Worm (Caenorhabditis elegans): ENCODE measurements around the gene daf-4.
A peak's percentile ranks its signal among the peaks of the same experiment; 100 is the strongest.

Gene daf-4

DNA sequence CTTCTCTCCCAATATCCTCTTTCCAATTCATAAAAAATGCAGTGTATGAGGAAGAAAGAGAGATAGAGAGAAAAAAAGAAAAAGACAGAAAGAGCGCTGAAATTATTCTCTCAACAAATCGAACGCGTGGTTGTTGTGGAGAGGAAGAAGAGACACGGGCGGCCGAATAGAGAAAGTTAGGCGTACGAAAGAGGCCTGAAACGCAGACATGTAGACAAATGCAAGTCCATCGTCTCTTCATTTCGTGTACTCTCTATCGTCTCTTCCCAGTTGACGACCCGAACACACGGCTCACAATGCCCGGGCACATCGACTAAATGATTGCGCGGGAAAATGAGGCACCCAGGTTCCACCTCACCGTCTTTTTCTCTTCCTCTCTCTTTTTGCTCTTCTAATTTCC lies 3.7 kb upstream of the daf-4 start (continued):
- TF ChIP-seq nhr-76 (tag; optimal IDR thresholded peaks at IDR 0.05) (no peak), zfp-2 (tag; optimal IDR thresholded peaks at IDR 0.05) (no peak), dmd-8 (GFP tag; IDR thresholded peaks at IDR 0.05) (no peak), unc-62 (GFP tag; optimal IDR thresholded peaks at IDR 0.05 in 1 of 2) (peak in 1 of 2 experiments; percentile 39), unc-62 (tag; optimal IDR thresholded peaks at IDR 0.05) (no peak), nhr-77 (tag; optimal IDR thresholded peaks at IDR 0.05) (peak; percentile 65), dve-1 (tag; optimal IDR thresholded peaks at IDR 0.05; ENCODE audit: insufficient read depth) (peak; percentile 47), F49E8.2 (tag; optimal IDR thresholded peaks at IDR 0.05; ENCODE audit: borderline replicate concordance) (no peak), nhr-102 (tag; optimal IDR thresholded peaks at IDR 0.05) (peak; percentile 18), snpc-1.2 (GFP tag; IDR thresholded peaks at IDR 0.05) (no peak), fkh-10 (GFP tag; optimal IDR thresholded peaks at IDR 0.05) (peak; percentile 69), ceh-62 (tag; optimal IDR thresholded peaks at IDR 0.05) (no peak), cey-2 (tag; optimal IDR thresholded peaks at IDR 0.05; ENCODE audit: borderline replicate concordance, insufficient read depth) (no peak)

ce11 chrIII:5622232-5623009 lies 2.5 kb upstream of the daf-4 start:
- TF ChIP-seq T20F7.1 (GFP tag; optimal IDR thresholded peaks at IDR 0.05) (no peak), ceh-28 (tag; optimal IDR thresholded peaks at IDR 0.05) (no peak), daf-16 (GFP tag; optimal IDR thresholded peaks at IDR 0.05) (no peak), daf-16 (tag; optimal IDR thresholded peaks at IDR 0.05) (peak; percentile 27), nhr-77 (tag; optimal IDR thresholded peaks at IDR 0.05) (no peak), nhr-28 (tag; optimal IDR thresholded peaks at IDR 0.05) (peak; percentile 66), aha-1 (tag) (peak; percentile 85), mdt-29 (GFP tag; IDR thresholded peaks at IDR 0.05) (no peak), unc-62 (GFP tag; optimal IDR thresholded peaks at IDR 0.05 in 1 of 2) (peak in 1 of 2 experiments; percentile 78), unc-62 (tag; optimal IDR thresholded peaks at IDR 0.05) (no peak)

DNA sequence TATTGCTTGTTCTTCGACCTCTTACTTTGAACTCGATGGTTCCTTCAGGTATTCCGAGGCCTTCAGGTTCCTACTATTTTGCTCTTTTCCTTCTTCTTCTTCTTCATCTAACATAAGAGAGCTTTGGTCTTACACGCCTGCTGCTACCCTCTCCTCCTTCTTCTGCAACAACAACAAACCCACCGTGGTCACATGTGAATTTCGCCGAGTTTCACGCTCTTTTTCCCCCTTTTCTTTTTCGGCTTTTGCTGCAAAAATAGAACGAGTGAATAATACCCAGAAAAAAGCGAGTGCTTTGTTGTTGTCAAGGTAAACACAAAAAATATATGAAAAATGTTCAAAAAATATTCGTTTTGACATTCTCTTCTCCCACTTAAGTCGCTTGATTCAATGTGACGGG lies 1.5 kb upstream of the daf-4 start:
- TF ChIP-seq egl-43 (GFP tag; IDR thresholded peaks at IDR 0.05) = no peak
- TF ChIP-seq hlh-11 (tag; optimal IDR thresholded peaks at IDR 0.05) = peak; percentile 28
- peak; percentile 74 for TF ChIP-seq hlh-30 (tag; optimal IDR thresholded peaks at IDR 0.05; ENCODE audit: insufficient read depth)
- no peak for TF ChIP-seq lin-15B (tag; optimal IDR thresholded peaks at IDR 0.05)
- TF ChIP-seq mes-2 (tag; optimal IDR thresholded peaks at IDR 0.05; ENCODE audit: poor library complexity, severe bottlenecking) = no peak
- TF ChIP-seq ama-1 (optimal IDR thresholded peaks at IDR 0.05) = no peak
- TF ChIP-seq spr-1 (tag; optimal IDR thresholded peaks at IDR 0.05) = no peak
- no peak for TF ChIP-seq ZK337.2 (GFP tag; IDR thresholded peaks at IDR 0.05)
- peak in 1 of 2 experiments; percentile 58 for TF ChIP-seq mdl-1 (tag; optimal IDR thresholded peaks at IDR 0.05)
- TF ChIP-seq lsy-2 (tag; optimal IDR thresholded peaks at IDR 0.05) = peak in 1 of 2 experiments; percentile 39
- TF ChIP-seq ZK546.5 (tag; optimal IDR thresholded peaks at IDR 0.05) = no peak
- no peak for TF ChIP-seq daf-16 (GFP tag; optimal IDR thresholded peaks at IDR 0.05)
- peak; percentile 4 for TF ChIP-seq daf-16 (tag; optimal IDR thresholded peaks at IDR 0.05)
- TF ChIP-seq daf-19 (GFP tag; conservative IDR thresholded peaks at IDR 0.05) = no peak
- no peak for TF ChIP-seq tra-1 (GFP tag; IDR thresholded peaks at IDR 0.05)
- no peak for TF ChIP-seq mxl-3 (GFP tag; optimal IDR thresholded peaks at IDR 0.05)
- TF ChIP-seq Y105C5A.15 (GFP tag; IDR thresholded peaks at IDR 0.05) = no peak
- no peak for TF ChIP-seq lin-13 (GFP tag; optimal IDR thresholded peaks at IDR 0.05)
- peak; percentile 49 for TF ChIP-seq nhr-11 (tag; optimal IDR thresholded peaks at IDR 0.05)
- no peak for TF ChIP-seq dve-1 (tag; optimal IDR thresholded peaks at IDR 0.05; ENCODE audit: insufficient read depth)
- no peak for TF ChIP-seq Y75B8A.6 (GFP tag; IDR thresholded peaks at IDR 0.05)
- no peak for TF ChIP-seq pha-4 (GFP tag; IDR thresholded peaks at IDR 0.05)
- TF ChIP-seq pha-4 (tag; optimal IDR thresholded peaks at IDR 0.05) = no peak
- no peak for TF ChIP-seq lin-29 (GFP tag; IDR thresholded peaks at IDR 0.05)
- TF ChIP-seq ceh-20 (GFP tag; IDR thresholded peaks at IDR 0.05) = no peak
- TF ChIP-seq php-3 (GFP tag; IDR thresholded peaks at IDR 0.05) = no peak
- no peak for TF ChIP-seq daf-12 (tag; optimal IDR thresholded peaks at IDR 0.05)
- TF ChIP-seq jun-1 (tag; optimal IDR thresholded peaks at IDR 0.05) = no peak
- TF ChIP-seq T26A8.4 (GFP tag; IDR thresholded peaks at IDR 0.05) = no peak
- no peak for TF ChIP-seq dmd-9 (GFP tag; IDR thresholded peaks at IDR 0.05)
- TF ChIP-seq nhr-41 (GFP tag; IDR thresholded peaks at IDR 0.05) = no peak
